Fruit fly (Drosophila melanogaster) whole organism, pupa: ENCODE data around the gene Smu1.

ENCODE experiments used
- CG10348 ChIP-seq: fragments of 200-800 bp; sonication (Bioruptor generic); IDR thresholded peaks from 2 replicates; pipeline ENCODE4 v1.3.6; 2022; ENCODE audit warnings: missing biosample characterization, missing genetic modification characterization
- CG14655 ChIP-seq: fragments of 200-800 bp; sonication (Bioruptor generic); optimal IDR thresholded peaks from 3 replicates; lab custom pipeline; 2017; ENCODE audit warnings: mild to moderate bottlenecking, missing biosample characterization, missing genetic modification reagents, missing genetic modification characterization
- CG15710 ChIP-seq: fragments of 200-800 bp; sonication (Bioruptor generic); optimal IDR thresholded peaks from 2 replicates; lab custom pipeline; 2018; ENCODE audit warnings: missing biosample characterization, mild to moderate bottlenecking, missing genetic modification characterization, moderate library complexity
- CG9948 ChIP-seq: fragments of 200-800 bp; sonication (Bioruptor generic); optimal IDR thresholded peaks from 2 replicates; lab custom pipeline; 2018; ENCODE audit warnings: missing biosample characterization, mild to moderate bottlenecking, missing genetic modification characterization, moderate library complexity
- D1 ChIP-seq: fragments of 200-800 bp; sonication (Bioruptor generic); optimal IDR thresholded peaks from 2 replicates; lab custom pipeline; 2018; ENCODE audit warnings: missing biosample characterization, mild to moderate bottlenecking, missing genetic modification characterization, moderate library complexity
- Pif1A ChIP-seq: fragments of 200-800 bp; sonication (Bioruptor generic); optimal IDR thresholded peaks from 3 replicates; lab custom pipeline; 2016; ENCODE audit warnings: missing biosample characterization, missing genetic modification characterization
- gl ChIP-seq: fragments of 200-800 bp; sonication (Bioruptor generic); optimal IDR thresholded peaks from 2 replicates; lab custom pipeline; 2018; ENCODE audit warnings: missing biosample characterization, mild to moderate bottlenecking, missing genetic modification characterization

- no peak for TF ChIP-seq CG15710
- TF ChIP-seq Pif1A (GFP tag; lab: Kevin White, UChicago) = no peak
- TF ChIP-seq gl (tag; lab: Kevin White, UChicago) = no peak
- no peak for TF ChIP-seq CG10348
- TF ChIP-seq CG14655 (GFP tag; lab: Kevin White, UChicago) = no peak
- TF ChIP-seq CG9948 = no peak
- no peak for TF ChIP-seq D1 (tag; lab: Kevin White, UChicago)
Measured at dm6 chr3R:18991721-18992120, 10.6 kb upstream of the Smu1 start.
